Worm (Caenorhabditis elegans) whole organism, L4 larva: Measurements from ENCODE around the gene C34F6.1.

ENCODE experiments used
- ama-1 ChIP-seq: fragments of 150-350 bp; optimal IDR thresholded peaks from 2 replicates; lab custom pipeline; 2014; ENCODE audit warnings: inconsistent platforms, mixed read lengths
- arid-1 ChIP-seq: fragments of 200-800 bp; sonication (Bioruptor generic); conservative IDR thresholded peaks from 2 replicates; pipeline ENCODE4 v1.3.6; 2022; ENCODE audit warnings: missing genetic modification reagents, missing genetic modification characterization, missing compliant biosample characterization
- ceh-44 ChIP-seq: fragments of 200-800 bp; sonication (Bioruptor generic); IDR thresholded peaks from 2 replicates; pipeline ENCODE4 v1.3.6; 2022; ENCODE audit warnings: missing genetic modification reagents, missing genetic modification characterization, missing compliant biosample characterization
- dve-1 ChIP-seq: sonication (generic microtip); optimal IDR thresholded peaks from 2 replicates; lab custom pipeline; 2017; ENCODE audit warnings: antibody characterized with exemption, mild to moderate bottlenecking, missing genetic modification characterization, missing compliant biosample characterization; ENCODE audit not compliant: insufficient read depth
- fkh-10 ChIP-seq: fragments of 150-350 bp; optimal IDR thresholded peaks from 2 replicates; lab custom pipeline; 2014; ENCODE audit warnings: missing biosample characterization, missing genetic modification reagents, missing genetic modification characterization
- jun-1 ChIP-seq: fragments of 150-350 bp; optimal IDR thresholded peaks from 2 replicates; lab custom pipeline; 2014; ENCODE audit warnings: missing biosample characterization, missing genetic modification reagents, missing genetic modification characterization
- lsy-2 ChIP-seq, 2 experiments: fragments of 150-350 bp in 1 of 2; sonication (generic microtip) in 1 of 2; optimal IDR thresholded peaks; 2 replicates each; lab custom pipeline; 2014 to 2017; ENCODE audit warnings: missing biosample characterization in 2 of 2, missing genetic modification characterization in 2 of 2
- nhr-11 ChIP-seq: fragments of 150-350 bp; optimal IDR thresholded peaks from 2 replicates; lab custom pipeline; 2014; ENCODE audit warnings: missing biosample characterization, missing genetic modification characterization
- nhr-111 ChIP-seq: fragments of 200-800 bp; sonication (Bioruptor generic); optimal IDR thresholded peaks from 2 replicates; lab custom pipeline; 2018; ENCODE audit warnings: mild to moderate bottlenecking, missing genetic modification characterization, missing compliant biosample characterization
- nhr-77 ChIP-seq: fragments of 150-350 bp; optimal IDR thresholded peaks from 2 replicates; lab custom pipeline; 2014; ENCODE audit warnings: missing biosample characterization, missing genetic modification characterization
- set-16 ChIP-seq: fragments of 200-800 bp; sonication (Bioruptor generic); IDR thresholded peaks from 2 replicates; pipeline ENCODE4 v1.3.6; 2022; ENCODE audit warnings: missing genetic modification reagents, missing genetic modification characterization, missing compliant biosample characterization
- snpc-4 ChIP-seq: fragments of 150-350 bp; optimal IDR thresholded peaks from 2 replicates; lab custom pipeline; 2014; ENCODE audit warnings: missing biosample characterization, missing genetic modification characterization
- zfp-3 ChIP-seq: fragments of 200-800 bp; sonication (Bioruptor generic); conservative IDR thresholded peaks from 2 replicates; pipeline ENCODE4 v1.3.6; 2022; ENCODE audit warnings: missing genetic modification reagents, missing genetic modification characterization, missing compliant biosample characterization

DNA sequence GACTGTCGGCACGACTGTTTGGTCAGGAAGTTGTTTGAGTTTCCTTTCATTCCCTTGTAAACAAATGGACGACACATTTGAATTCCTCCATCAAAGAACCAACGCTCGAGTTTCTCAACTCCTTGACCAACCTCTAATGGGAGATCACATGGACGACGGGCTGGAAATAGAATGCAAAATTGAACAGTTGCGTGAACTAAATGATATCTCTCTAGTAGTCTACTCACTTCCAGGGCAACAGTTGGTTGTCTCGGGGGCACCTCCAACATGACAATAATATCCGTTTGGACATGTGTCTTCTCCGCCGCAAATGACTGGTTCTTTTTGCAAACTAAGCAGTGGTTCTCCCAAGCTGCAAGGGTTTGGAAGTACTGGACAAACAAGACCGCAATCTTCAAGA, 3.0 kb downstream of the C34F6.1 start:
- no peak for TF ChIP-seq fkh-10 (GFP tag; lab: Kevin White, UChicago)
- TF ChIP-seq ceh-44 (GFP tag; lab: Robert Waterston, UW) = no peak
- no peak for TF ChIP-seq dve-1 (tag; lab: Kevin White, UChicago)
- TF ChIP-seq nhr-77 (tag; lab: Kevin White, UChicago) = no peak
- no peak for TF ChIP-seq jun-1 (tag; lab: Kevin White, UChicago)
- no peak for TF ChIP-seq nhr-111 (GFP tag; lab: Kevin White, UChicago)
- no peak for TF ChIP-seq ama-1
- no peak for TF ChIP-seq snpc-4 (tag; lab: Kevin White, UChicago)
- no peak for TF ChIP-seq lsy-2 (tag; optimal IDR thresholded peaks at IDR 0.05; lab: Kevin White, UChicago)
- TF ChIP-seq set-16 (GFP tag; lab: Robert Waterston, UW) = no peak
- no peak for TF ChIP-seq arid-1 (GFP tag; lab: Robert Waterston, UW)
- TF ChIP-seq nhr-11 (tag; lab: Kevin White, UChicago) = no peak
- TF ChIP-seq zfp-3 = no peak
